Fruit fly (Drosophila melanogaster) S2 (cell line): ENCODE measurements around the gene CG7322.

ENCODE experiments used
- CG8478 ChIP-seq: fragments of >200 bp; optimal IDR thresholded peaks from 2 replicates; lab custom pipeline; 2018
- CTCF ChIP-seq, 2 experiments: fragments of >200 bp; optimal IDR thresholded peaks; 2 replicates each; lab custom pipeline; 2018

DNA sequence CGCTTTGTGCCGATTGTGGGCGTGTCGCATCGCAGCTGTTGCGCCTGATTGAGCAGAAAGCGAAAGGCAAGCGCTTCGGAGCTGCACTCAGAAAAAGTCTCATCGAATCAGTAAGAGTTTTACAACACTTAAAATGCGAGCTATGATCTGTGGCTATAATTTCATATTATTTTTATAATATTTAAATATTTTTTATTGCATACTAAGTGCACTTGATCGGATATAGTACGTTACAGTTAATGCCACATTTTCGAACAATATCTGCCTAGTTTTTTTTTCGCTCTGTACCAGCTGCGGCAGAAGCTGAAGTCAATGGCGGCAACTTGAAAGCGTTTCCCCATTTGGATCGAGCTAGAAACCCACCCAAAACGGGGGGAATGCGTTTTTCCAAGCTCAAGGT is 45.2 kb upstream of the CG7322 start:
- TF ChIP-seq CG8478, result no peak
- no peak for TF ChIP-seq CTCF (optimal IDR thresholded peaks at IDR 0.05; lab: Kevin White, UChicago)
